Fruit fly (Drosophila melanogaster): ENCODE measurements around the gene Eig71Ec.

Eig71Ec gene

dm6 chr3L:15636978-15637377 lies 15.1 kb downstream of the Eig71Ec start:
- no peak for TF ChIP-seq CG14711 (tag; optimal IDR thresholded peaks at IDR 0.05)
- TF ChIP-seq CG33017 (tag; optimal IDR thresholded peaks at IDR 0.05) = no peak
- TF ChIP-seq cnc (optimal IDR thresholded peaks at IDR 0.05) = no peak
- no peak for TF ChIP-seq CG1620 (GFP tag; optimal IDR thresholded peaks at IDR 0.05)
- no peak for TF ChIP-seq cic (GFP tag; optimal IDR thresholded peaks at IDR 0.05)

DNA sequence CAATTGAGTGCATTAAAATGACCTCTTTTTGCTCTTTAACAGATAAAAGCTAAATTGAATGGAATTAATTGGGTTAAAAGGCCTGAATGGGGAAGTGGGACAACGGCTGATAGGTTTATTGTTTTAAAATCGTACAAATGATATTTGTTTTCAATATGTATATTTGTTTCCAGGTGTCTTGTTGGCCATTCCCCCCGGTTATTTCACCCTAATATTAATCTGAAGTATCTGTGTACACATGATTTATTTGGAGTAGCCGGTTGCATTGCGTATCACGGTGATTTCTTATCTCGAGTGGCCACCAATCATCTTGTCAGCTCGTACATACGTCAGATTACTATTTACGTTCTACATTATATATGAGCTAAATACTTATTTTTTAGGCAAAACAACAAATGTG lies 15.7 kb downstream of the Eig71Ec start:
- TF ChIP-seq cic (GFP tag; optimal IDR thresholded peaks at IDR 0.05) = peak; percentile 69
- no peak for TF ChIP-seq kay (GFP tag; ENCODE audit: borderline replicate concordance)
- peak; percentile 12 for TF ChIP-seq CG33017 (tag; optimal IDR thresholded peaks at IDR 0.05)
- no peak for TF ChIP-seq tj (GFP tag; optimal IDR thresholded peaks at IDR 0.05)

- TF ChIP-seq CG14711 (tag; optimal IDR thresholded peaks at IDR 0.05) (peak; percentile 62), CG11617 (GFP tag; optimal IDR thresholded peaks at IDR 0.05) (peak; percentile 25), cic (GFP tag; optimal IDR thresholded peaks at IDR 0.05) (peak; percentile 28), CG33017 (tag; optimal IDR thresholded peaks at IDR 0.05) (peak; percentile 78), cnc (optimal IDR thresholded peaks at IDR 0.05) (no peak), CG7045 (GFP tag; optimal IDR thresholded peaks at IDR 0.05) (peak; percentile 13), CG12768 (GFP tag; optimal IDR thresholded peaks at IDR 0.05) (peak; percentile 10), CG5204 (GFP tag; optimal IDR thresholded peaks at IDR 0.05) (peak; percentile 1), Mnt (GFP tag; optimal IDR thresholded peaks at IDR 0.05) (no peak), CG7101 (tag; optimal IDR thresholded peaks at IDR 0.05) (peak; percentile 72)
These were observed 17.5 kb downstream of the Eig71Ec start for dm6 chr3L:15634368-15635075.

DNA sequence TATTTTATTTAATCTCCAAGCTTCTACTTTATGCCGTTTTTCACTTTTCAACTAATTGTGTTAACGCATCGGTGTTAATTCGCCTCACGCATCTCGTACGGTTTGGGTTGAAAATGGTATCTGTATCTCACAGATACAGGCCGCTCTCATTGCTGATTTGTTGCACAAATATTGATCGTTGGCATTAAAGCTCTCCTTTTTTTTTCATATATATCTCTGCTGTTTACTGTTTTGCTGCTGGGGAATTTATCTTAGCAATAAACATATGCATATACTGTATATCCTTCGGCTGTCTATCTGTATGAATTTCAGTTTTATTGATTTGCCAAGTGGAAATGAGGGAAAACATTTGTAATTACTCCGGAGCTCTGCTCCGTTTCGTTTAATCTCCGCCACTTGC lies 19.4 kb downstream of the Eig71Ec start:
- TF ChIP-seq pad (GFP tag; optimal IDR thresholded peaks at IDR 0.05) (no peak), kay (GFP tag; ENCODE audit: borderline replicate concordance) (peak; percentile 23), cic (GFP tag; optimal IDR thresholded peaks at IDR 0.05) (no peak), CG7101 (tag; optimal IDR thresholded peaks at IDR 0.05) (peak; percentile 5), CG12768 (GFP tag; optimal IDR thresholded peaks at IDR 0.05) (no peak)

DNA sequence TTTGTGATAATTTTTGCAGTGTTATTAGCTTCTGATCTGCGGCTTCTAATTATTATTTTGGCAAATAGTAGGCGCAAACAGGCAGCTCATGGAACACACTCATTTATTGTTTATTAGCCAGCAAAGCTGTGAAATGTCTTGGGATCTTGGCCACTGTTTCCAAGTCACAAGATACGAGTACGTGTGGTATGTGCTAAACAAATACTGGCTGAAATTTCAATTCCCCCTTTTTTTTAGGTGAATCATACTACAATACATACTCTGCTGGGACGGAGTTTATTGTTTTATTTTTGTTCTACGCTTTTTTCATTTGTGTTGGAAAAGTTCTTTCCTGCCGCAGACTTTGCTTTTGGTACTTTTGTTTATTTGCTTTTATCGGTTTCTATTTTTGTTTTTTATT lies 21.0 kb downstream of the Eig71Ec start:
- no peak for TF ChIP-seq Hr96 (GFP tag; optimal IDR thresholded peaks at IDR 0.05)
- no peak for TF ChIP-seq CG5204 (GFP tag; optimal IDR thresholded peaks at IDR 0.05)
- TF ChIP-seq toe (GFP tag; optimal IDR thresholded peaks at IDR 0.05) = no peak
- TF ChIP-seq Clk (GFP tag; optimal IDR thresholded peaks at IDR 0.05) = no peak
- TF ChIP-seq CG11617 (GFP tag; optimal IDR thresholded peaks at IDR 0.05) = no peak
- no peak for TF ChIP-seq CG12768 (GFP tag; optimal IDR thresholded peaks at IDR 0.05)
- no peak for TF ChIP-seq kay (GFP tag; ENCODE audit: borderline replicate concordance)
- TF ChIP-seq cnc (optimal IDR thresholded peaks at IDR 0.05) = no peak

DNA sequence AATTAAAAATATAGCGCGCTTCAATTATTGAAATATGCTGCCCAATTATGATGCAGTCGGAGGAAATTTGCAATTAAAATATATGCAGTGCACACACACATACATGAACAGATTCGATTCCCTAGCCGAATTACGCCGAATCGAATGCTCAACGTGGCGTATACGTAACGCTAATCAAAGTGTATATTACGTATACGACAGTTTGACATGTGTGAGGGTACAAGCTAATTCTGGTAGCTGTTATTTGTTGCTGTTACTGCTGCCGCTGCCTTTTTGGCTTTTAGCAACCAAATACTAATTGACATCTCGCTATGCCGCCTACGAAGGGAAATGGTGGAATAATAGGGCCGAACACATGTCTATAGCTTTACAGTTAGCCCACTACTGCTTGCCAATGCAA lies 24.8 kb downstream of the Eig71Ec start:
- no peak for TF ChIP-seq bab1 (GFP tag; optimal IDR thresholded peaks at IDR 0.05)
- peak; percentile 61 for TF ChIP-seq kay (GFP tag; ENCODE audit: borderline replicate concordance)

- TF ChIP-seq kay (GFP tag; ENCODE audit: borderline replicate concordance) = peak; percentile 75
- TF ChIP-seq CG14711 (tag; optimal IDR thresholded peaks at IDR 0.05) = peak; percentile 88
- TF ChIP-seq CG5204 (GFP tag; optimal IDR thresholded peaks at IDR 0.05) = peak; percentile 82
- TF ChIP-seq cnc (optimal IDR thresholded peaks at IDR 0.05) = no peak
- peak; percentile 95 for TF ChIP-seq bab1 (GFP tag; optimal IDR thresholded peaks at IDR 0.05)
- TF ChIP-seq CG1620 (GFP tag; optimal IDR thresholded peaks at IDR 0.05) = peak; percentile 52
- peak; percentile 57 for TF ChIP-seq ovo (GFP tag; optimal IDR thresholded peaks at IDR 0.05)
- peak; percentile 51 for TF ChIP-seq Mnt (GFP tag; optimal IDR thresholded peaks at IDR 0.05)
- no peak for TF ChIP-seq cic (GFP tag; optimal IDR thresholded peaks at IDR 0.05)
- peak; percentile 65 for TF ChIP-seq tj (GFP tag; optimal IDR thresholded peaks at IDR 0.05)
- no peak for TF ChIP-seq Crg-1 (GFP tag; optimal IDR thresholded peaks at IDR 0.05)
- peak; percentile 22 for TF ChIP-seq Hr96 (GFP tag; optimal IDR thresholded peaks at IDR 0.05)
- TF ChIP-seq CG7101 (tag; optimal IDR thresholded peaks at IDR 0.05) = peak; percentile 92
- peak; percentile 52 for TF ChIP-seq Clk (GFP tag; optimal IDR thresholded peaks at IDR 0.05)
- peak; percentile 93 for TF ChIP-seq CG11617 (GFP tag; optimal IDR thresholded peaks at IDR 0.05)
- TF ChIP-seq toe (GFP tag; optimal IDR thresholded peaks at IDR 0.05) = peak; percentile 47
- peak; percentile 93 for TF ChIP-seq CG33017 (tag; optimal IDR thresholded peaks at IDR 0.05)
- peak; percentile 77 for TF ChIP-seq pad (GFP tag; optimal IDR thresholded peaks at IDR 0.05)
- peak; percentile 86 for TF ChIP-seq CG7045 (GFP tag; optimal IDR thresholded peaks at IDR 0.05)
- TF ChIP-seq CG12768 (GFP tag; optimal IDR thresholded peaks at IDR 0.05) = peak; percentile 75
These were observed 26.2 kb downstream of the Eig71Ec start for dm6 chr3L:15625676-15626414.
